Worm (Caenorhabditis elegans) whole organism, L1 larva: ENCODE data around the gene srz-67.
"Not testable (repeated sequence)": the region's sequence is repeated elsewhere in the genome, so short reads cannot be mapped to it uniquely, and the experiment has no call there.

ENCODE experiments used
- fkh-10 ChIP-seq: sonication (generic microtip); optimal IDR thresholded peaks from 2 replicates; lab custom pipeline; 2017; ENCODE audit warnings: missing biosample characterization, missing genetic modification reagents, missing genetic modification characterization
- lir-3 ChIP-seq: sonication (generic microtip); optimal IDR thresholded peaks from 2 replicates; lab custom pipeline; 2016; ENCODE audit warnings: mild to moderate bottlenecking, missing genetic modification characterization, moderate library complexity, missing compliant biosample characterization; ENCODE audit not compliant: poor library complexity
- mdl-1 ChIP-seq, 2 experiments: fragments of 150-350 bp; optimal IDR thresholded peaks; 2 replicates each; lab custom pipeline; 2014 to 2017; ENCODE audit warnings: missing biosample characterization in 2 of 2, missing genetic modification characterization in 2 of 2, inconsistent platforms in 1 of 2
- nhr-28 ChIP-seq: fragments of 150-350 bp; optimal IDR thresholded peaks from 2 replicates; lab custom pipeline; 2014; ENCODE audit warnings: missing biosample characterization, missing genetic modification characterization
- pqm-1 ChIP-seq: sonication (generic microtip); optimal IDR thresholded peaks from 3 replicates; lab custom pipeline; 2017; ENCODE audit warnings: missing biosample characterization, missing genetic modification characterization
- skn-1 ChIP-seq: fragments of 150-350 bp; optimal IDR thresholded peaks from 2 replicates; lab custom pipeline; 2014; ENCODE audit warnings: missing biosample characterization, missing genetic modification characterization
- sox-4 ChIP-seq: sonication (generic microtip); optimal IDR thresholded peaks from 2 replicates; lab custom pipeline; 2016; ENCODE audit warnings: missing genetic modification characterization, missing compliant biosample characterization

- not testable (repeated sequence) for TF ChIP-seq nhr-28; lir-3; fkh-10 (GFP tag; lab: Kevin White, UChicago); sox-4 (tag; lab: Kevin White, UChicago); skn-1 (tag; lab: Kevin White, UChicago); mdl-1 (tag; optimal IDR thresholded peaks at IDR 0.05; lab: Kevin White, UChicago); pqm-1 (tag; lab: Kevin White, UChicago)
These were observed 21.2 kb downstream of the srz-67 start, which contains the start of gene ZC239.3 for ce11 chrII:3215762-3216161.
